Worm (Caenorhabditis elegans): ENCODE data around the gene C25E10.10.

ce11 chrV:9074360-9074834, 18.2 kb upstream of the C25E10.10 start:
- no peak for TF ChIP-seq nfya-1 (tag; optimal IDR thresholded peaks at IDR 0.05)
- no peak for TF ChIP-seq ceh-31 (tag; optimal IDR thresholded peaks at IDR 0.05)
- no peak for TF ChIP-seq dve-1 (tag; optimal IDR thresholded peaks at IDR 0.05)
- TF ChIP-seq sdc-2 (tag; optimal IDR thresholded peaks at IDR 0.05): no peak
- no peak for TF ChIP-seq unc-55 (GFP tag; optimal IDR thresholded peaks at IDR 0.05)
- TF ChIP-seq rnt-1 (tag; optimal IDR thresholded peaks at IDR 0.05): no peak
- TF ChIP-seq ceh-14 (tag; optimal IDR thresholded peaks at IDR 0.05): no peak
- TF ChIP-seq ama-1 (optimal IDR thresholded peaks at IDR 0.05): no peak
- no peak for TF ChIP-seq pha-4 (tag; optimal IDR thresholded peaks at IDR 0.05)
